Worm (Caenorhabditis elegans): Measurements from ENCODE around the gene trx-1.

- TF ChIP-seq flt-1 (GFP tag; IDR thresholded peaks at IDR 0.05) = no peak
- no peak for TF ChIP-seq klf-2 (GFP tag; conservative IDR thresholded peaks at IDR 0.05)
- no peak for TF ChIP-seq T22C8.4 (GFP tag; IDR thresholded peaks at IDR 0.05)
These were observed 34.4 kb downstream of the trx-1 start for ce11 chrII:7719039-7719438.

All from whole organism, midembryonic.